Worm (Caenorhabditis elegans) whole organism, midembryonic: ENCODE data around the gene F58A3.4.

Source experiments
- cog-1 ChIP-seq: sonication (generic microtip); optimal IDR thresholded peaks from 2 replicates; lab custom pipeline; 2016; ENCODE audit warnings: missing genetic modification characterization, missing compliant biosample characterization
- ztf-23 ChIP-seq: fragments of 200-800 bp; sonication (Bioruptor generic); IDR thresholded peaks from 2 replicates; pipeline ENCODE4 v1.3.6; 2022; ENCODE audit warnings: missing genetic modification reagents, missing genetic modification characterization, missing compliant biosample characterization
- ztf-29 ChIP-seq: fragments of 200-800 bp; sonication (Bioruptor generic); IDR thresholded peaks from 2 replicates; pipeline ENCODE4 v1.3.6; 2022; ENCODE audit warnings: missing genetic modification reagents, missing genetic modification characterization, missing compliant biosample characterization

ce11 chrX:10965508-10965907 is 45.0 kb downstream of the F58A3.4 start:
- TF ChIP-seq ztf-23 (GFP tag; lab: Robert Waterston, UW) (no peak), ztf-29 (GFP tag; lab: Robert Waterston, UW) (no peak), cog-1 (tag; lab: Kevin White, UChicago) (no peak)
